Worm (Caenorhabditis elegans) whole organism, L4/young adult: ENCODE results near the gene C35D6.3.
"Not testable (repeated sequence)": the region's sequence is repeated elsewhere in the genome, so short reads cannot be mapped to it uniquely, and the experiment has no call there.

Experiments
- W03F9.2 ChIP-seq: fragments of 150-350 bp; optimal IDR thresholded peaks from 2 replicates; lab custom pipeline; 2014; ENCODE audit warnings: missing biosample characterization, missing genetic modification characterization
- dao-5 ChIP-seq: sonication (generic microtip); optimal IDR thresholded peaks from 2 replicates; lab custom pipeline; 2016; ENCODE audit warnings: missing genotype, missing genetic modification characterization, moderate library complexity, missing compliant biosample characterization
- him-1 ChIP-seq: sonication (generic microtip); optimal IDR thresholded peaks from 2 replicates; lab custom pipeline; 2016; ENCODE audit warnings: missing genotype, missing genetic modification reagents, missing genetic modification characterization, missing compliant biosample characterization

ce11 chrIV:16307925-16308324, 38.7 kb upstream of the C35D6.3 start, which contains the start of gene rac-2:
- TF ChIP-seq dao-5, him-1, W03F9.2 (tag; lab: Kevin White, UChicago): not testable (repeated sequence)
